Worm (Caenorhabditis elegans) whole organism, midembryonic: Measurements from ENCODE around the gene C16C8.11.

Experiments used
- T22C8.4 ChIP-seq: fragments of 200-800 bp; sonication (Bioruptor generic); IDR thresholded peaks from 2 replicates; pipeline ENCODE4 v1.3.6; 2022; ENCODE audit warnings: missing genetic modification characterization, missing compliant biosample characterization
- cog-1 ChIP-seq: sonication (generic microtip); optimal IDR thresholded peaks from 2 replicates; lab custom pipeline; 2016; ENCODE audit warnings: missing genetic modification characterization, missing compliant biosample characterization
- flt-1 ChIP-seq: fragments of 200-800 bp; sonication (Bioruptor generic); IDR thresholded peaks from 2 replicates; pipeline ENCODE4 v1.3.6; 2022; ENCODE audit warnings: missing genetic modification characterization, missing compliant biosample characterization
- klf-2 ChIP-seq: fragments of 200-800 bp; sonication (Bioruptor generic); conservative IDR thresholded peaks from 2 replicates; pipeline ENCODE4 v1.3.6; 2022; ENCODE audit warnings: missing genetic modification reagents, missing genetic modification characterization, missing compliant biosample characterization
- med-1 ChIP-seq: sonication (generic microtip); optimal IDR thresholded peaks from 2 replicates; lab custom pipeline; 2017; ENCODE audit warnings: missing genetic modification characterization, mild to moderate bottlenecking, missing compliant biosample characterization, antibody characterized with exemption, missing genetic modification reagents; ENCODE audit not compliant: insufficient read depth
- ref-1 ChIP-seq: fragments of 200-800 bp; sonication (Bioruptor generic); conservative IDR thresholded peaks from 2 replicates; pipeline ENCODE4 v1.3.6; 2022; ENCODE audit warnings: missing genetic modification reagents, missing genetic modification characterization, missing compliant biosample characterization
- tab-1 ChIP-seq: fragments of 200-800 bp; sonication (Bioruptor generic); IDR thresholded peaks from 2 replicates; pipeline ENCODE4 v1.3.6; 2022; ENCODE audit warnings: missing genetic modification characterization, missing compliant biosample characterization
- ztf-23 ChIP-seq: fragments of 200-800 bp; sonication (Bioruptor generic); IDR thresholded peaks from 2 replicates; pipeline ENCODE4 v1.3.6; 2022; ENCODE audit warnings: missing genetic modification reagents, missing genetic modification characterization, missing compliant biosample characterization
- ztf-29 ChIP-seq: fragments of 200-800 bp; sonication (Bioruptor generic); IDR thresholded peaks from 2 replicates; pipeline ENCODE4 v1.3.6; 2022; ENCODE audit warnings: missing genetic modification reagents, missing genetic modification characterization, missing compliant biosample characterization

C16C8.11 gene

ce11 chrII:3438280-3438679, 15.2 kb upstream of the C16C8.11 start:
- TF ChIP-seq flt-1 (GFP tag; lab: Robert Waterston, UW), result no peak
- no peak for TF ChIP-seq klf-2
- no peak for TF ChIP-seq ref-1 (GFP tag; lab: Robert Waterston, UW)
- no peak for TF ChIP-seq cog-1 (tag; lab: Kevin White, UChicago)
- TF ChIP-seq tab-1 (GFP tag; lab: Robert Waterston, UW), result no peak
- no peak for TF ChIP-seq T22C8.4 (GFP tag; lab: Robert Waterston, UW)
- TF ChIP-seq ztf-29 (GFP tag; lab: Robert Waterston, UW), result no peak

- TF ChIP-seq tab-1 (GFP tag; lab: Robert Waterston, UW) (peak; percentile 84), ztf-29 (GFP tag; lab: Robert Waterston, UW) (0 out of 2 replicates have a peak, but pooled peaks have one; percentile 35), T22C8.4 (GFP tag; lab: Robert Waterston, UW) (peak; percentile 62; the same call in 1 of the 2 replicates), klf-2 (no peak), flt-1 (GFP tag; lab: Robert Waterston, UW) (peak; percentile 85), ztf-23 (GFP tag; lab: Robert Waterston, UW) (peak; percentile 72), ref-1 (GFP tag; lab: Robert Waterston, UW) (peak; percentile 46; the same call in 1 of the 2 replicates), med-1 (GFP tag; lab: Kevin White, UChicago) (no peak), cog-1 (tag; lab: Kevin White, UChicago) (peak; percentile 14)
These were observed 14.2 kb upstream of the C16C8.11 start for ce11 chrII:3439244-3439698.

- no peak for TF ChIP-seq ztf-29 (GFP tag; lab: Robert Waterston, UW)
These were observed 13.5 kb upstream of the C16C8.11 start for ce11 chrII:3439842-3440640.

ce11 chrII:3440641-3440926, 12.9 kb upstream of the C16C8.11 start, which contains the start of gene C16C8.17:
TSS of gene C16C8.17 (plus strand) at chrII:3440827.
- TF ChIP-seq med-1 (GFP tag; lab: Kevin White, UChicago) (no peak), tab-1 (GFP tag; lab: Robert Waterston, UW) (no peak), flt-1 (GFP tag; lab: Robert Waterston, UW) (no peak), cog-1 (tag; lab: Kevin White, UChicago) (no peak), ztf-29 (GFP tag; lab: Robert Waterston, UW) (no peak), klf-2 (no peak), ztf-23 (GFP tag; lab: Robert Waterston, UW) (no peak), T22C8.4 (GFP tag; lab: Robert Waterston, UW) (no peak), ref-1 (GFP tag; lab: Robert Waterston, UW) (no peak)

- TF ChIP-seq klf-2 (no peak), med-1 (GFP tag; lab: Kevin White, UChicago) (no peak), ref-1 (GFP tag; lab: Robert Waterston, UW) (no peak), tab-1 (GFP tag; lab: Robert Waterston, UW) (no peak), T22C8.4 (GFP tag; lab: Robert Waterston, UW) (no peak), cog-1 (tag; lab: Kevin White, UChicago) (no peak), ztf-29 (GFP tag; lab: Robert Waterston, UW) (no peak), flt-1 (GFP tag; lab: Robert Waterston, UW) (no peak), ztf-23 (GFP tag; lab: Robert Waterston, UW) (no peak)
These were observed 12.1 kb upstream of the C16C8.11 start, which contains the start of gene C16C8.27 for ce11 chrII:3441377-3441776. TSS of gene C16C8.27 (plus strand) at chrII:3441677.

ce11 chrII:3443154-3443553, 10.4 kb upstream of the C16C8.11 start, which contains the start of gene C16C8.22:
TSS of gene C16C8.22 (minus strand) at chrII:3443254.
- TF ChIP-seq ref-1 (GFP tag; lab: Robert Waterston, UW), result no peak
- no peak for TF ChIP-seq med-1 (GFP tag; lab: Kevin White, UChicago)
- no peak for TF ChIP-seq cog-1 (tag; lab: Kevin White, UChicago)
- no peak for TF ChIP-seq tab-1 (GFP tag; lab: Robert Waterston, UW)
- TF ChIP-seq flt-1 (GFP tag; lab: Robert Waterston, UW), result no peak
- TF ChIP-seq ztf-29 (GFP tag; lab: Robert Waterston, UW), result no peak
- no peak for TF ChIP-seq klf-2
- TF ChIP-seq T22C8.4 (GFP tag; lab: Robert Waterston, UW), result no peak
- no peak for TF ChIP-seq ztf-23 (GFP tag; lab: Robert Waterston, UW)

- TF ChIP-seq ref-1 (GFP tag; lab: Robert Waterston, UW), result no peak
- TF ChIP-seq ztf-29 (GFP tag; lab: Robert Waterston, UW), result no peak
- TF ChIP-seq med-1 (GFP tag; lab: Kevin White, UChicago), result no peak
- no peak for TF ChIP-seq tab-1 (GFP tag; lab: Robert Waterston, UW)
- TF ChIP-seq cog-1 (tag; lab: Kevin White, UChicago), result no peak
- no peak for TF ChIP-seq T22C8.4 (GFP tag; lab: Robert Waterston, UW)
- no peak for TF ChIP-seq klf-2
- no peak for TF ChIP-seq flt-1 (GFP tag; lab: Robert Waterston, UW)
- no peak for TF ChIP-seq ztf-23 (GFP tag; lab: Robert Waterston, UW)
These were observed 9.2 kb upstream of the C16C8.11 start, which contains the start of gene C16C8.4 for ce11 chrII:3444280-3444679. TSS of gene C16C8.4 (minus strand) at chrII:3444380.

- no peak for TF ChIP-seq flt-1 (GFP tag; lab: Robert Waterston, UW)
- TF ChIP-seq klf-2, result no peak
- TF ChIP-seq cog-1 (tag; lab: Kevin White, UChicago), result no peak
- TF ChIP-seq ref-1 (GFP tag; lab: Robert Waterston, UW), result no peak
- no peak for TF ChIP-seq ztf-23 (GFP tag; lab: Robert Waterston, UW)
- TF ChIP-seq ztf-29 (GFP tag; lab: Robert Waterston, UW), result no peak
- no peak for TF ChIP-seq med-1 (GFP tag; lab: Kevin White, UChicago)
- no peak for TF ChIP-seq tab-1 (GFP tag; lab: Robert Waterston, UW)
- no peak for TF ChIP-seq T22C8.4 (GFP tag; lab: Robert Waterston, UW)
These were observed 8.2 kb upstream of the C16C8.11 start, which contains the start of the genes C16C8.5 and C16C8.16 for ce11 chrII:3445285-3445806. TSS of gene C16C8.5 (minus strand) at chrII:3445385. TSS of gene C16C8.16 (plus strand) at chrII:3445756.
